Worm (Caenorhabditis elegans) whole organism, early embryonic: ENCODE measurements around the gene fbxa-66.

ENCODE experiments used
- B0310.2 ChIP-seq: sonication (generic microtip); optimal IDR thresholded peaks from 2 replicates; lab custom pipeline; 2016; ENCODE audit warnings: mild to moderate bottlenecking, missing genetic modification characterization, missing compliant biosample characterization
- F13C5.2 ChIP-seq: sonication (generic microtip); optimal IDR thresholded peaks from 2 replicates; lab custom pipeline; 2017; ENCODE audit warnings: mild to moderate bottlenecking, missing genetic modification characterization, inconsistent platforms, missing compliant biosample characterization
- aly-1 ChIP-seq: sonication (generic microtip); optimal IDR thresholded peaks from 2 replicates; lab custom pipeline; 2016; ENCODE audit warnings: missing genetic modification characterization, missing compliant biosample characterization
- ama-1 ChIP-seq: fragments of 150-350 bp; optimal IDR thresholded peaks from 2 replicates; lab custom pipeline; 2014
- ceh-13 ChIP-seq: fragments of 200-800 bp; sonication (Bioruptor generic); optimal IDR thresholded peaks from 2 replicates; lab custom pipeline; 2018; ENCODE audit warnings: mild to moderate bottlenecking, missing genetic modification characterization, missing compliant biosample characterization
- ceh-36 ChIP-seq: sonication (generic microtip); optimal IDR thresholded peaks from 2 replicates; lab custom pipeline; 2016; ENCODE audit warnings: missing genetic modification characterization, inconsistent platforms, missing compliant biosample characterization
- ets-7 ChIP-seq: sonication (generic microtip); optimal IDR thresholded peaks from 2 replicates; lab custom pipeline; 2016; ENCODE audit warnings: missing genotype, missing genetic modification characterization, missing compliant biosample characterization
- flt-1 ChIP-seq: fragments of 200-800 bp; sonication (Bioruptor generic); IDR thresholded peaks from 2 replicates; pipeline ENCODE4 v1.3.6; 2022; ENCODE audit warnings: missing genetic modification characterization, missing compliant biosample characterization
- hmbx-1 ChIP-seq: sonication (generic microtip); optimal IDR thresholded peaks from 2 replicates; lab custom pipeline; 2016; ENCODE audit warnings: mild to moderate bottlenecking, missing genetic modification characterization, missing compliant biosample characterization
- hmg-4 ChIP-seq: fragments of 200-800 bp; sonication (Bioruptor generic); optimal IDR thresholded peaks from 2 replicates; lab custom pipeline; 2018; ENCODE audit warnings: mild to moderate bottlenecking, missing genetic modification characterization, missing compliant biosample characterization
- hnd-1 ChIP-seq: sonication (generic microtip); optimal IDR thresholded peaks from 2 replicates; lab custom pipeline; 2016; ENCODE audit warnings: missing genetic modification characterization, missing compliant biosample characterization
- pes-1 ChIP-seq: fragments of 200-800 bp; sonication (Bioruptor generic); IDR thresholded peaks from 2 replicates; pipeline ENCODE4 v1.3.6; 2022; ENCODE audit warnings: missing genetic modification reagents, missing genetic modification characterization, missing compliant biosample characterization
- scrt-1 ChIP-seq: fragments of 200-800 bp; sonication (Bioruptor generic); IDR thresholded peaks from 2 replicates; pipeline ENCODE4 v1.3.6; 2022; ENCODE audit warnings: missing genetic modification characterization, missing compliant biosample characterization
- sea-1 ChIP-seq: fragments of 200-800 bp; sonication (Bioruptor generic); conservative IDR thresholded peaks from 2 replicates; pipeline ENCODE4 v1.3.6; 2022; ENCODE audit warnings: missing genetic modification characterization, missing compliant biosample characterization
- tbx-11 ChIP-seq: fragments of 200-800 bp; sonication (Bioruptor generic); IDR thresholded peaks from 2 replicates; pipeline ENCODE4 v1.3.6; 2022; ENCODE audit warnings: missing genetic modification characterization, missing compliant biosample characterization
- tbx-37 ChIP-seq: fragments of 200-800 bp; sonication (Bioruptor generic); conservative IDR thresholded peaks from 2 replicates; pipeline ENCODE4 v1.3.6; 2022; ENCODE audit warnings: missing genetic modification reagents, missing genetic modification characterization, missing compliant biosample characterization
- tra-4 ChIP-seq: sonication (generic microtip); optimal IDR thresholded peaks from 2 replicates; lab custom pipeline; 2017; ENCODE audit warnings: missing genetic modification characterization, missing compliant biosample characterization

Gene fbxa-66

DNA sequence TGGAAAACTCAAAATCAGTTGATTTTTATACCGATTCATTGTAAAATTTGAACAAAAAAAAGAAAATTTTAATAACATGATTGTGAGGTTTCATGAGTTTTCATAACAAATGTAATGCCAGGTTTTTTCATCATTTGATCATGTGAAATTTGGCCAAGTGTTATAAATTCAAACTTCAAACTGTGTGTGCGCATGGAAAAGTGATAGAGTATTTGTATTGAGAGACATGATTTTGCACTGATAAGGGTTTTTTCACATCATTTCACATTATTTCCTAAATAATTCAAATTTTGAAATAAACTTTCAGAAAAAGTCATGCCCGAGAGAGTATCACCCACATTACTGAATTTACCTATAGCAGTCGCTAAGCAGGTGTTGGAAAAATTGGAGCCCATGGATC lies 22.7 kb downstream of the fbxa-66 start, which contains the start of gene fbxa-219:
fbxa-219 (plus strand) TSS at position 277 of the 400 bp plus-strand sequence.
- TF ChIP-seq tra-4 (tag; lab: Kevin White, UChicago) (no peak), tbx-11 (GFP tag; lab: Robert Waterston, UW) (no peak), hmg-4 (GFP tag; lab: Kevin White, UChicago) (no peak), pes-1 (GFP tag; lab: Robert Waterston, UW) (no peak), ceh-13 (no peak), ets-7 (no peak), hnd-1 (tag; lab: Kevin White, UChicago) (no peak), hmbx-1 (tag; lab: Kevin White, UChicago) (no peak), ama-1 (lab: Kevin White, UChicago) (no peak), scrt-1 (no peak)

DNA sequence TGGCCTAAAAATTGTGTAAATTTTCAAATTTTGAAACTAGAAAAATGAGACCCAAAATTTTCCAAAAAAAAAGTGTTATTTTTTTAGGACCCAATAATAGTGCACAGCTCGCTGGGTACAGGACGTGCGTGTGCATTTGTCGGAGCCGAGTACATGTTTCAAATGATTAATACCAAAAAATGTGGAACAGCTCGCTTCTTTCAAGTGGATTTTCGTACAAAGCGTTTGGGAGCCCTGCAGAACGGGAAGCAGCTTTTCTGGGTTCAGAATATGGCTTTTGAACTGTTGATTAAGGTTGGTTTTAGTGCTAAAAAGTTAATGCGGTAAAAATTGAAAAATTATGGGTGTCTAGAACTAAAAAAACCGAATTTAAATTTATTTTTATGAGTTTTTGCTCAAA lies 25.6 kb downstream of the fbxa-66 start:
- TF ChIP-seq ama-1 (lab: Kevin White, UChicago) (no peak), tbx-37 (no peak), hmbx-1 (tag; lab: Kevin White, UChicago) (no peak), tra-4 (tag; lab: Kevin White, UChicago) (no peak)

DNA sequence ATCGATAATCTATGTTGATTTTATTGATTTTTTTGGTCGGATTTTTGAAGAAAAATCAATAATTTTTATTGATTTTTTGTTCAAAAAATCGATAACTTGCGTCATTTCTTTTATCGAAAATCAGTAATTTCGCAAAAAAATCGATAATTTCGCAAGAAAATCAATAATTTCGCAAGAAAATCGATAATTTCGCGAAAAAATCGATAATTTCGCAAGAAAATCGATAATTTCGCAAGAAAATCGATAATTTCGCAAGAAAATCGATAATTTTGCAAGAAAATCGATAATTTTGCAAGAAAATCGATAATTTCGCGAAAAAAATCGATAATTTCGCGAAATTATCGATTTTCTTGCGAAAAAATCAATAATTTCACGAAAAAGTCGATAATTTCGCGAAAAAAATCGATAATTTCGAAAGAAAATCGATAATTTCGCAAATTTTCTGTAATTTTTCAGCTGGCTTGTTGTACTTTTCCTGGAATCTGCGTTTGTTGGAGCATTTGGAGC lies 30.4 kb downstream of the fbxa-66 start:
- TF ChIP-seq ceh-13 (no peak), tbx-11 (GFP tag; lab: Robert Waterston, UW) (no peak), B0310.2 (no peak), flt-1 (GFP tag; lab: Robert Waterston, UW) (no peak), aly-1 (no peak), ets-7 (no peak), hmg-4 (GFP tag; lab: Kevin White, UChicago) (no peak), hnd-1 (tag; lab: Kevin White, UChicago) (no peak), hmbx-1 (tag; lab: Kevin White, UChicago) (no peak), scrt-1 (no peak), tbx-37 (no peak), sea-1 (GFP tag; lab: Robert Waterston, UW) (no peak), pes-1 (GFP tag; lab: Robert Waterston, UW) (no peak), ama-1 (lab: Kevin White, UChicago) (no peak), ceh-36 (no peak), F13C5.2 (tag; lab: Kevin White, UChicago) (no peak), tra-4 (tag; lab: Kevin White, UChicago) (no peak)

DNA sequence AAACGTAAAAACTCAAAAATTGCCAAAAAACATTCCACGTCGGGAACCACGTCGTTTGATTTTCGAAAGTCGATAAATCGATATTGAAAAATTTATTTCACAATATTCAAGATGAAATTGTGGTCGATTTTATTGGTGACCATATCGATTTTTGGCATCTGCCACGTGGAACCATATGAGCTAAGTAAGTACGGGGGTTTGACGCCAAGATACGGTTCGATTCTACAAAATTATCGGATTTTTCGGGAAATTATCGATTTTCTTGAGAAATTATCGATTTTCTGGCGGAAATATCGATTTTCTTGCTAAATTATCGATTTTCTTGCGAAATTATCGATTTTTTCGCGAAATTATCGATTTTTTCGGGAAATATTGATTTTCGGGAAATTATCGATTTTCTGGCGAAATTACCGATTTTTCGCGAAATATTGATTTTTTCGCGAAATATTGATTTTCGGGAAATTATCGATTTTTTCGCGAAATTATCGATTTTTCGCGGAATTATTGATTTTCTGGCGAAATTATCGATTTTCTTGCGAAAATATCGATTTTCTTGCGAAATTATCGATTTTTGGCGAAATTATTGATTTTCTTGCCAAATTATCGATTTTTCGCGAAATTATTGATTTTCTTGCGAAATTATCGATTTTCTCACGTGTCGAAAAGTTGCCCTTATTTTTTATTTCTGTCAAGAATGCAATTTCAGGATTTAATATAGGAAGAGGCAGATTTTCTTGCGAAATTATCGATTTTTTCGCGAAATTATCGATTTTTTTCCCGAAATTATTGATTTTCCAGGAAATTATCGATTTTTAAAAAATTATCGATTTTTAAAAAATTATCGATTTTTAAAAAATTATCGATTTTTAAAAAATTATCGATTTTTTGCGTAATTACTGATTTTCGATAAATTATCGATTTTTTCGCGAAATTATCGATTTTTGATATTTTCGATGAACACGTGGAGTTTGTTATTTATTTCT lies 31.6 kb downstream of the fbxa-66 start, which contains the start of gene Y54F10BM.3:
Y54F10BM.3 (plus strand) TSS at position 51 of the 983 bp plus-strand sequence.
- TF ChIP-seq B0310.2: no peak
- TF ChIP-seq ceh-36: no peak
- TF ChIP-seq tbx-37: no peak
- no peak for TF ChIP-seq tra-4 (tag; lab: Kevin White, UChicago)
- TF ChIP-seq flt-1 (GFP tag; lab: Robert Waterston, UW): no peak
- TF ChIP-seq sea-1 (GFP tag; lab: Robert Waterston, UW): no peak
- TF ChIP-seq pes-1 (GFP tag; lab: Robert Waterston, UW): no peak
- no peak for TF ChIP-seq scrt-1
- no peak for TF ChIP-seq ets-7
- no peak for TF ChIP-seq hmg-4 (GFP tag; lab: Kevin White, UChicago)
- no peak for TF ChIP-seq F13C5.2 (tag; lab: Kevin White, UChicago)
- TF ChIP-seq hmbx-1 (tag; lab: Kevin White, UChicago): no peak
- no peak for TF ChIP-seq ceh-13
- TF ChIP-seq aly-1: no peak
- TF ChIP-seq hnd-1 (tag; lab: Kevin White, UChicago): no peak
- TF ChIP-seq ama-1 (lab: Kevin White, UChicago): no peak
- TF ChIP-seq tbx-11 (GFP tag; lab: Robert Waterston, UW): no peak

DNA sequence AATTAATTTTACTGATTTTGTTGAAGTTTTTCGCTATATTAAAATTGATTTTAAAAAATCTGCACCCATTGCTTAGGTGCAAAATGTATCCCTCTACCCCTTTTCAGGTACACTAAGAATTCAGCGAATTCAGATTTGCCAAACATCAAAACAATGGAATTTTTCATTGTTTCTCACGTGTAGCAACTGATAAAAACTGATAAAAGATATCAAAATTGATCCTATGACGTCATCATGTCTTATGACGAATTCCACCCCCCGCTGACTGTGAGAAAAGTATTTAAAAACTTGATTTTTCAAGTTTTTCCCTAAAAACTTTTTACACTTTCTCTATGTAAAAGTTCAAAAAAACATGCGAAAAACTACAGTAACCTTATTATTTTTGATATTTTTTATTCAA lies 33.3 kb downstream of the fbxa-66 start, which contains the start of gene Y54F10BM.22:
Y54F10BM.22 (plus strand) TSS at position 331 of the 400 bp plus-strand sequence.
- no peak for TF ChIP-seq tbx-11 (GFP tag; lab: Robert Waterston, UW)
- TF ChIP-seq tbx-37: no peak
- TF ChIP-seq hnd-1 (tag; lab: Kevin White, UChicago): no peak
- no peak for TF ChIP-seq aly-1
- no peak for TF ChIP-seq scrt-1
- TF ChIP-seq ets-7: no peak
- no peak for TF ChIP-seq F13C5.2 (tag; lab: Kevin White, UChicago)
- no peak for TF ChIP-seq hmbx-1 (tag; lab: Kevin White, UChicago)
- no peak for TF ChIP-seq sea-1 (GFP tag; lab: Robert Waterston, UW)
- TF ChIP-seq ama-1 (lab: Kevin White, UChicago): no peak
- TF ChIP-seq ceh-13: no peak
- no peak for TF ChIP-seq B0310.2
- no peak for TF ChIP-seq hmg-4 (GFP tag; lab: Kevin White, UChicago)
- TF ChIP-seq ceh-36: no peak
- TF ChIP-seq flt-1 (GFP tag; lab: Robert Waterston, UW): no peak
- TF ChIP-seq tra-4 (tag; lab: Kevin White, UChicago): no peak
- no peak for TF ChIP-seq pes-1 (GFP tag; lab: Robert Waterston, UW)

- TF ChIP-seq pes-1 (GFP tag; lab: Robert Waterston, UW) (no peak), flt-1 (GFP tag; lab: Robert Waterston, UW) (no peak), ets-7 (no peak), sea-1 (GFP tag; lab: Robert Waterston, UW) (no peak), hmg-4 (GFP tag; lab: Kevin White, UChicago) (no peak), ceh-36 (no peak), hmbx-1 (tag; lab: Kevin White, UChicago) (no peak), tbx-37 (no peak)
Measured at ce11 chrIII:2279457-2279856, 34.4 kb downstream of the fbxa-66 start, which contains the start of gene Y54F10BM.23. Gene Y54F10BM.23 (minus strand): TSS chrIII:2279557.

DNA sequence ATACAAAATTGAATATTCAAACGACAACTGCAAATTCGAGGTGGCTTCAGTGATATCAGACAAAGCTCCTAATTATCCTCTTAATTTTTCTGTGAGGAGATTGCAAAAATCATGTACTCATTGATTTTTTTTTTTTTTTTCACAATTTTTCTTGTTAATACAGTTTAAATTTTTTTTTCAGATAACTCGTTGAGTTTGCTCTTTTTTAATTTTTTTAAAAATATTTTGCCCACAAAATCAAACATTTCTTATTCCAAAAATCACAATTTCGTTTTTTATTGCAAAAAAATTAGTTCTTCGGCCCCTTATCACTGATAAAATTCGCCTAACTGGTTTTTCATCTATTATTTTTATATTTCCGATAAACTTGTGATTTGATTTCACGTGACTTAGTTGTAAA lies 37.0 kb downstream of the fbxa-66 start, which contains the start of gene Y54F10BM.21:
Y54F10BM.21 (plus strand) TSS at position 301 of the 400 bp plus-strand sequence.
- TF ChIP-seq pes-1 (GFP tag; lab: Robert Waterston, UW) (no peak), hmbx-1 (tag; lab: Kevin White, UChicago) (no peak)
